Worm (Caenorhabditis elegans): Measurements from ENCODE around the gene fbxb-26.

DNA sequence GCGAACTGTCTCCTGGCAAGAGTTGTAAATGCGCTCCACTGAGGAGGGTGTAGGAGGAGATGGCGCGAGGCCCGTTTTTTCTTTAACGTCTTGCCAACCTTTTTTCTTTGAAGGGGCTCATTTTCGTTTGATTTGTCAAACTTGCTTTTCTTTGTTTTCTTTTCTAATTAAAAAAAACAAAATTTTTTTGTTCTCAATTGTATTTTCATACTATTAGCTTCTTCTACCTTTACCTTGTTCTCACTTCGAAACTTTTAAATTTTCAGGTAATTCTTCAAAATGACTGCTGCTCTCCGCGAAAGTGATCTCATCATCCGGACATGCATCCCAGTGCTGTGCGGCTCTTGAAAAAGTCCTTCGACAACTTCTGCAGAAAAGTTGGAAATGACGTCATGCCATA is 27.6 kb downstream of the fbxb-26 start, which contains the start of gene fbxa-184:
- no peak for TF ChIP-seq nhr-76 (tag; optimal IDR thresholded peaks at IDR 0.05)
- TF ChIP-seq unc-39 (tag; optimal IDR thresholded peaks at IDR 0.05), result no peak
- TF ChIP-seq hlh-1 (tag; optimal IDR thresholded peaks at IDR 0.05), result no peak
- no peak for TF ChIP-seq blmp-1 (tag; optimal IDR thresholded peaks at IDR 0.05)
- no peak for TF ChIP-seq snpc-4 (tag; optimal IDR thresholded peaks at IDR 0.05)
- TF ChIP-seq unc-62 (GFP tag; optimal IDR thresholded peaks at IDR 0.05), result no peak
- TF ChIP-seq mep-1 (tag; optimal IDR thresholded peaks at IDR 0.05), result no peak

All from whole organism, mixed stage, embryonic.